Fruit fly (Drosophila melanogaster): ENCODE results near the gene PolrMT.

PolrMT gene

DNA sequence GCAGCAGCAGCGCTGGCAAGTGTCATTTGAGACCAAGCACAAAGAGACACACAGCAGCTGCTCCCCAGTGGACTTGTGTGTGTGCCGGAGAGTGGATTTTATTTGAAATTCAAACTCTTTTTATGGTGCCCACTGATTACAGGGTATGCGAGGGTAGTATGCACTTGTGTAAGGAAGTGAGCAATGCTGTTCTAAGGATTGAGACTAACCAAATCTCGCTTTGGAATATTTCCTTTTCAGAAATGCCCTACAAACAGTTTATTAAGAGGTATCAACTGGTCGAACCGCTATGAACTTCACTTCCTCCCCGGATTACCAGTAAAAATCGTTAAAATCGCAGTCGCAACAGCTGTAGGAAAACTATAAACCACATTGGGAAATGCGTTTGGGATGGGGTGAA lies 32.4 kb downstream of the PolrMT start (continued):
- TF ChIP-seq lov (optimal IDR thresholded peaks at IDR 0.05) (no peak), lov (GFP tag; IDR thresholded peaks at IDR 0.05) (peak; percentile 96), CG18764 (GFP tag; optimal IDR thresholded peaks at IDR 0.05) (peak; percentile 89), CG7556 (GFP tag; optimal IDR thresholded peaks at IDR 0.05) (peak; percentile 82), en (GFP tag; optimal IDR thresholded peaks at IDR 0.05) (peak; percentile 88), Ets97D (GFP tag; optimal IDR thresholded peaks at IDR 0.05) (peak; percentile 67), CG6254 (GFP tag; optimal IDR thresholded peaks at IDR 0.05) (peak; percentile 86), CG7963 (GFP tag; IDR thresholded peaks at IDR 0.05; ENCODE audit: partially characterized antibody) (no peak), CG2889 (GFP tag; IDR thresholded peaks at IDR 0.05) (peak; percentile 84), CG30020 (tag; optimal IDR thresholded peaks at IDR 0.05) (peak; percentile 54), twi (tag; optimal IDR thresholded peaks at IDR 0.05) (peak; percentile 84), gce (GFP tag; IDR thresholded peaks at IDR 0.05) (peak; percentile 91), CG18476 (GFP tag; optimal IDR thresholded peaks at IDR 0.05) (peak; percentile 82), CG7372 (GFP tag; IDR thresholded peaks at IDR 0.05) (peak; percentile 82), sob (GFP tag; IDR thresholded peaks at IDR 0.05) (peak; percentile 85), Nf-YA (GFP tag; IDR thresholded peaks at IDR 0.05) (peak; percentile 78), caup (GFP tag; optimal IDR thresholded peaks at IDR 0.05; ENCODE audit: severe bottlenecking) (peak; percentile 76), CG4424 (GFP tag; optimal IDR thresholded peaks at IDR 0.05) (peak; percentile 94), Hmr (GFP tag; optimal IDR thresholded peaks at IDR 0.05) (peak; percentile 71), slbo (GFP tag; IDR thresholded peaks at IDR 0.05) (peak; percentile 91), CG5180 (GFP tag; optimal IDR thresholded peaks at IDR 0.05) (peak; percentile 73), CG43689 (GFP tag; IDR thresholded peaks at IDR 0.05) (peak; percentile 74), chn (GFP tag; optimal IDR thresholded peaks at IDR 0.05) (peak; percentile 98), stwl (tag; optimal IDR thresholded peaks at IDR 0.05) (peak; percentile 44), CG12744 (GFP tag; optimal IDR thresholded peaks at IDR 0.05) (peak; percentile 74), CG11398 (GFP tag; optimal IDR thresholded peaks at IDR 0.05) (peak; percentile 86), maf-S (GFP tag; optimal IDR thresholded peaks at IDR 0.05) (peak; percentile 87), kni (GFP tag; optimal IDR thresholded peaks at IDR 0.05) (peak; percentile 70), fru (optimal IDR thresholded peaks at IDR 0.05) (no peak), CG16863 (GFP tag; optimal IDR thresholded peaks at IDR 0.05) (peak; percentile 92), D (optimal IDR thresholded peaks at IDR 0.05) (no peak), D (GFP tag; optimal IDR thresholded peaks at IDR 0.05) (peak; percentile 94), fd102C (GFP tag; optimal IDR thresholded peaks at IDR 0.05) (peak; percentile 92), CG11456 (GFP tag; IDR thresholded peaks at IDR 0.05) (peak; percentile 92), cato (GFP tag; optimal IDR thresholded peaks at IDR 0.05; ENCODE audit: borderline replicate concordance) (peak; percentile 91), gcm2 (GFP tag; optimal IDR thresholded peaks at IDR 0.05) (peak; percentile 65), Six4 (GFP tag; optimal IDR thresholded peaks at IDR 0.05) (peak; percentile 94), CG12769 (tag; optimal IDR thresholded peaks at IDR 0.05) (peak; percentile 94), toy (GFP tag; IDR thresholded peaks at IDR 0.05) (peak; percentile 65; the same call in 1 of the 2 replicates), Dp (GFP tag; optimal IDR thresholded peaks at IDR 0.05) (no peak), gt (GFP tag; IDR thresholded peaks at IDR 0.05) (peak; percentile 84), repo (GFP tag; optimal IDR thresholded peaks at IDR 0.05) (peak; percentile 89), hth (optimal IDR thresholded peaks at IDR 0.05) (no peak), slou (GFP tag; optimal IDR thresholded peaks at IDR 0.05) (peak; percentile 71), Dip3 (GFP tag; optimal IDR thresholded peaks at IDR 0.05) (peak; percentile 71), Gug (GFP tag; IDR thresholded peaks at IDR 0.05) (peak; percentile 95), MESR4 (GFP tag; optimal IDR thresholded peaks at IDR 0.05) (peak; percentile 48), gsb-n (tag; optimal IDR thresholded peaks at IDR 0.05) (peak; percentile 89), ftz-f1 (GFP tag; optimal IDR thresholded peaks at IDR 0.05) (no peak), CG12236 (GFP tag; optimal IDR thresholded peaks at IDR 0.05) (peak; percentile 95), slp2 (GFP tag; optimal IDR thresholded peaks at IDR 0.05) (peak; percentile 94), gsb (GFP tag; IDR thresholded peaks at IDR 0.05) (peak; percentile 55), crol (GFP tag; IDR thresholded peaks at IDR 0.05) (peak; percentile 55)
